Fruit fly (Drosophila melanogaster): ENCODE measurements around the gene CG8036.

Gene CG8036

dm6 chr3R:8652731-8653130 is 14.9 kb upstream of the CG8036 start, which contains the start of the genes Sys1 and Dhod (continued):
- TF ChIP-seq CTCF (GFP tag; optimal IDR thresholded peaks at IDR 0.05) (peak; percentile 13), tll (GFP tag; optimal IDR thresholded peaks at IDR 0.05) (peak in 1 of 2 experiments; percentile 25), nerfin-1 (tag; optimal IDR thresholded peaks at IDR 0.05) (peak; percentile 34), org-1 (GFP tag; optimal IDR thresholded peaks at IDR 0.05) (no peak), CG9437 (GFP tag; optimal IDR thresholded peaks at IDR 0.05) (peak; percentile 15), kni (GFP tag; optimal IDR thresholded peaks at IDR 0.05) (no peak), Fer2 (tag; optimal IDR thresholded peaks at IDR 0.05) (no peak), Dp (GFP tag; optimal IDR thresholded peaks at IDR 0.05) (no peak), CG10431 (GFP tag; optimal IDR thresholded peaks at IDR 0.05) (no peak), CoRest (tag; optimal IDR thresholded peaks at IDR 0.05) (peak; percentile 50), wor (GFP tag; IDR thresholded peaks at IDR 0.05) (peak; percentile 27; the same call in 1 of the 2 replicates), Deaf1 (tag; optimal IDR thresholded peaks at IDR 0.05) (peak; percentile 2), cg (GFP tag; optimal IDR thresholded peaks at IDR 0.05) (no peak), CG3407 (GFP tag; optimal IDR thresholded peaks at IDR 0.05) (no peak), pzg (GFP tag; optimal IDR thresholded peaks at IDR 0.05) (peak; percentile 54), zf30C (GFP tag; optimal IDR thresholded peaks at IDR 0.05) (peak; percentile 83), NC2β (GFP tag; optimal IDR thresholded peaks at IDR 0.05) (peak; percentile 72), pfk (GFP tag; optimal IDR thresholded peaks at IDR 0.05) (no peak), CG2202 (tag; optimal IDR thresholded peaks at IDR 0.05) (no peak), CG1602 (GFP tag; optimal IDR thresholded peaks at IDR 0.05) (peak; percentile 44), amos (GFP tag; IDR thresholded peaks at IDR 0.05; ENCODE audit: partially characterized antibody) (peak; percentile 78), CG30431 (GFP tag; optimal IDR thresholded peaks at IDR 0.05) (no peak), sob (GFP tag; IDR thresholded peaks at IDR 0.05) (peak; percentile 78), CG13123 (GFP tag; optimal IDR thresholded peaks at IDR 0.05) (peak; percentile 46), CG16863 (GFP tag; optimal IDR thresholded peaks at IDR 0.05) (peak; percentile 58), CG10543 (GFP tag; optimal IDR thresholded peaks at IDR 0.05) (peak; percentile 28), repo (GFP tag; optimal IDR thresholded peaks at IDR 0.05) (peak; percentile 23), CG15696 (tag; optimal IDR thresholded peaks at IDR 0.05) (peak; percentile 3), trh (GFP tag; optimal IDR thresholded peaks at IDR 0.05) (no peak), Trl (optimal IDR thresholded peaks at IDR 0.05) (no peak), Trl (GFP tag; optimal IDR thresholded peaks at IDR 0.05) (peak; percentile 70), CG6254 (GFP tag; optimal IDR thresholded peaks at IDR 0.05) (peak; percentile 12), Sry-β (GFP tag; optimal IDR thresholded peaks at IDR 0.05) (no peak), CG10959 (GFP tag; IDR thresholded peaks at IDR 0.05) (no peak), NC2α (GFP tag; optimal IDR thresholded peaks at IDR 0.05) (no peak), CG14441 (GFP tag; IDR thresholded peaks at IDR 0.05) (peak; percentile 69), CG7357 (GFP tag; IDR thresholded peaks at IDR 0.05) (peak; percentile 30; the same call in 1 of the 3 replicates), Sox102F (GFP tag; optimal IDR thresholded peaks at IDR 0.05) (peak; percentile 62), Vsx1 (GFP tag; optimal IDR thresholded peaks at IDR 0.05) (no peak), Ravus (GFP tag; IDR thresholded peaks at IDR 0.05) (no peak), vnd (GFP tag; IDR thresholded peaks at IDR 0.05; ENCODE audit: partially characterized antibody) (peak; percentile 85), Atf3 (GFP tag; optimal IDR thresholded peaks at IDR 0.05) (peak; percentile 60), Asciz (GFP tag; optimal IDR thresholded peaks at IDR 0.05) (no peak), CG2678 (tag; optimal IDR thresholded peaks at IDR 0.05) (peak; percentile 71), CG3281 (GFP tag; optimal IDR thresholded peaks at IDR 0.05) (peak; percentile 55), Six4 (GFP tag; optimal IDR thresholded peaks at IDR 0.05) (peak; percentile 47), ham (GFP tag; IDR thresholded peaks at IDR 0.05) (no peak), CG10274 (GFP tag; optimal IDR thresholded peaks at IDR 0.05) (no peak), Aef1 (GFP tag; IDR thresholded peaks at IDR 0.05) (0 out of 3 replicates have a peak, but pooled peaks have one; percentile 35), Mad (GFP tag; optimal IDR thresholded peaks at IDR 0.05) (peak; percentile 48), abd-A (tag; optimal IDR thresholded peaks at IDR 0.05) (no peak)

All from whole organism, embryonic.